Fruit fly (Drosophila melanogaster): ENCODE data around the gene Or67c.
A peak's percentile ranks its signal among the peaks of the same experiment; 100 is the strongest.

Or67c gene

DNA sequence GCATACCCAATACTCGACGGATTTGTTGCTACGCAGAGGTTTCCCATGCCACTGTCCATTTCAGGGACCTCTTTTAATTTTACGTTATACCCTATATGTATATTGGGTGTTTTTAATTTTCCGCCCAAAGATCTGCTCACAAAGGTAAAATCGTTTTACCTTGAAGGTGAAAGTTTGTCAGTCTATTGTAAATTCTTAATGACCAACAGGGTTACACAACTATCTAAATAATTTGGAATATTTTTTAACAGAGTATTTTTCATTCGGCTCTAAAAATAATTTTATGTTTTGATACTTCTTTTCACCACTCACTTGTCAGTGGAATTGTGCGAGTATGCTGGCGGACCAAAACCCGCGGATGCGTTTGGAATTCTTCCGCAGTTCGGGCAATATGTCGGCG lies 23.1 kb upstream of the Or67c start (continued):
- TF ChIP-seq CG4424 (GFP tag; optimal IDR thresholded peaks at IDR 0.05) (no peak), CG17328 (GFP tag; IDR thresholded peaks at IDR 0.05) (no peak), CoRest (tag; optimal IDR thresholded peaks at IDR 0.05) (no peak), CG2712 (tag; optimal IDR thresholded peaks at IDR 0.05) (no peak), kay (GFP tag; optimal IDR thresholded peaks at IDR 0.05) (no peak), H15 (GFP tag; IDR thresholded peaks at IDR 0.05) (no peak), sens (GFP tag) (peak; percentile 15), sim (GFP tag; IDR thresholded peaks at IDR 0.05) (no peak), sna (GFP tag; IDR thresholded peaks at IDR 0.05; ENCODE audit: partially characterized antibody) (no peak), NK7.1 (GFP tag; optimal IDR thresholded peaks at IDR 0.05) (no peak), CG34376 (GFP tag; optimal IDR thresholded peaks at IDR 0.05) (no peak), Adf1 (GFP tag; IDR thresholded peaks at IDR 0.05) (no peak), Drgx (GFP tag; IDR thresholded peaks at IDR 0.05) (no peak), CG32772 (GFP tag; IDR thresholded peaks at IDR 0.05) (no peak), inv (GFP tag; IDR thresholded peaks at IDR 0.05; ENCODE audit: partially characterized antibody) (no peak), Ets97D (GFP tag; optimal IDR thresholded peaks at IDR 0.05) (no peak), MBD-R2 (GFP tag; IDR thresholded peaks at IDR 0.05) (no peak), CG30020 (tag; optimal IDR thresholded peaks at IDR 0.05) (no peak), CG17612 (GFP tag; IDR thresholded peaks at IDR 0.05) (no peak), Eip74EF (GFP tag; optimal IDR thresholded peaks at IDR 0.05) (no peak), CG11085 (GFP tag; IDR thresholded peaks at IDR 0.05) (no peak), CG2129 (GFP tag; IDR thresholded peaks at IDR 0.05; ENCODE audit: partially characterized antibody) (no peak), wor (GFP tag; IDR thresholded peaks at IDR 0.05) (no peak), Blimp-1 (GFP tag; optimal IDR thresholded peaks at IDR 0.05) (peak; percentile 10), CG4360 (GFP tag; IDR thresholded peaks at IDR 0.05) (no peak), lov (optimal IDR thresholded peaks at IDR 0.05) (no peak), lov (GFP tag; IDR thresholded peaks at IDR 0.05) (no peak), gro (GFP tag; optimal IDR thresholded peaks at IDR 0.05) (no peak), Xrp1 (GFP tag; IDR thresholded peaks at IDR 0.05) (peak; percentile 33; the same call in 1 of the 2 replicates), ham (GFP tag; IDR thresholded peaks at IDR 0.05) (no peak), aop (GFP tag; IDR thresholded peaks at IDR 0.05) (no peak), al (GFP tag; IDR thresholded peaks at IDR 0.05) (no peak), Hr3 (GFP tag; optimal IDR thresholded peaks at IDR 0.05) (no peak), bowl (GFP tag; IDR thresholded peaks at IDR 0.05) (no peak), pum (GFP tag; optimal IDR thresholded peaks at IDR 0.05) (no peak), Bdp1 (GFP tag; optimal IDR thresholded peaks at IDR 0.05) (no peak), tio (GFP tag; optimal IDR thresholded peaks at IDR 0.05) (no peak), NC2β (GFP tag; optimal IDR thresholded peaks at IDR 0.05) (no peak), CG8388 (GFP tag; optimal IDR thresholded peaks at IDR 0.05) (no peak), CrebB (tag; optimal IDR thresholded peaks at IDR 0.05) (no peak), Ptx1 (GFP tag; IDR thresholded peaks at IDR 0.05) (no peak), CG9932 (GFP tag; IDR thresholded peaks at IDR 0.05) (no peak), CG12391 (tag; optimal IDR thresholded peaks at IDR 0.05) (no peak), CG12071 (GFP tag; optimal IDR thresholded peaks at IDR 0.05) (no peak), oc (tag; optimal IDR thresholded peaks at IDR 0.05) (no peak), CG2678 (tag; optimal IDR thresholded peaks at IDR 0.05) (peak; percentile 22), CG16863 (GFP tag; optimal IDR thresholded peaks at IDR 0.05) (no peak), CG7987 (GFP tag; optimal IDR thresholded peaks at IDR 0.05) (no peak), CG10959 (GFP tag; IDR thresholded peaks at IDR 0.05) (0 out of 2 replicates have a peak, but pooled peaks have one; percentile 17), CG11456 (GFP tag; IDR thresholded peaks at IDR 0.05) (no peak), NC2α (GFP tag; optimal IDR thresholded peaks at IDR 0.05) (no peak), CG7928 (GFP tag; optimal IDR thresholded peaks at IDR 0.05) (no peak), CG10321 (GFP tag; IDR thresholded peaks at IDR 0.05) (no peak)
